Fruit fly (Drosophila melanogaster) whole organism, prepupa: Measurements from ENCODE around the gene CG32260.

ENCODE experiments used
- CG10631 ChIP-seq: fragments of 200-800 bp; sonication (Bioruptor generic); optimal IDR thresholded peaks from 2 replicates; lab custom pipeline; 2016; ENCODE audit warnings: missing biosample characterization, missing genetic modification characterization
- CG10669 ChIP-seq: fragments of 200-800 bp; sonication (Bioruptor generic); optimal IDR thresholded peaks from 3 replicates; lab custom pipeline; 2018; ENCODE audit warnings: missing biosample characterization, mild to moderate bottlenecking, missing genetic modification characterization, moderate library complexity
- CG15336 ChIP-seq: fragments of 200-800 bp; sonication (Bioruptor generic); IDR thresholded peaks from 2 replicates; pipeline ENCODE4 v1.3.6; 2022; ENCODE audit warnings: missing biosample characterization, missing genetic modification characterization
- CG1621 ChIP-seq: fragments of 200-800 bp; sonication (Bioruptor generic); optimal IDR thresholded peaks from 3 replicates; lab custom pipeline; 2018; ENCODE audit warnings: missing biosample characterization, mild to moderate bottlenecking, missing genetic modification characterization
- CG16779 ChIP-seq: fragments of 200-800 bp; sonication (Bioruptor generic); optimal IDR thresholded peaks from 3 replicates; lab custom pipeline; 2017; ENCODE audit warnings: missing biosample characterization, mild to moderate bottlenecking, missing genetic modification characterization
- CG3032 ChIP-seq: fragments of 200-800 bp; optimal IDR thresholded peaks from 2 replicates; lab custom pipeline; 2019; ENCODE audit warnings: missing biosample characterization, mild to moderate bottlenecking, missing genetic modification characterization, moderate library complexity
- CG31627 ChIP-seq: fragments of 200-800 bp; sonication (Bioruptor generic); optimal IDR thresholded peaks from 3 replicates; lab custom pipeline; 2016; ENCODE audit warnings: missing biosample characterization, missing genetic modification characterization
- CG34406 ChIP-seq: fragments of 200-800 bp; sonication (Bioruptor generic); optimal IDR thresholded peaks from 3 replicates; lab custom pipeline; 2016; ENCODE audit warnings: missing biosample characterization, missing genetic modification characterization
- CG3919 ChIP-seq: fragments of 200-800 bp; sonication (Bioruptor generic); optimal IDR thresholded peaks from 3 replicates; lab custom pipeline; 2016; ENCODE audit warnings: missing biosample characterization, missing genetic modification characterization
- CG4318 ChIP-seq: fragments of 200-800 bp; sonication (Bioruptor generic); optimal IDR thresholded peaks from 3 replicates; lab custom pipeline; 2017; ENCODE audit warnings: missing biosample characterization, mild to moderate bottlenecking, missing genetic modification characterization
- CG6163 ChIP-seq: fragments of 200-800 bp; sonication (Bioruptor generic); IDR thresholded peaks from 3 replicates; pipeline ENCODE4 v1.3.6; 2022; ENCODE audit warnings: missing biosample characterization, missing genetic modification characterization
- CG6276 ChIP-seq: fragments of 200-800 bp; sonication (Bioruptor generic); optimal IDR thresholded peaks from 2 replicates; lab custom pipeline; 2017; ENCODE audit warnings: missing biosample characterization, mild to moderate bottlenecking, missing genetic modification characterization
- CG6792 ChIP-seq: fragments of 200-800 bp; sonication (Bioruptor generic); optimal IDR thresholded peaks from 3 replicates; lab custom pipeline; 2016; ENCODE audit warnings: missing biosample characterization, missing genetic modification characterization
- CG8119 ChIP-seq: fragments of 200-800 bp; sonication (Bioruptor generic); IDR thresholded peaks from 3 replicates; pipeline ENCODE4 v1.3.6; 2022; ENCODE audit warnings: missing biosample characterization, missing genetic modification characterization
- CG8319 ChIP-seq: fragments of 200-800 bp; sonication (Bioruptor generic); optimal IDR thresholded peaks from 3 replicates; lab custom pipeline; 2016; ENCODE audit warnings: missing biosample characterization, missing genetic modification characterization
- CG9139 ChIP-seq: fragments of 200-800 bp; sonication (Bioruptor generic); optimal IDR thresholded peaks from 3 replicates; lab custom pipeline; 2017; ENCODE audit warnings: missing biosample characterization, mild to moderate bottlenecking, missing genetic modification characterization
- Eip78C ChIP-seq: fragments of 200-800 bp; sonication (Bioruptor generic); peaks from one replicate; lab custom pipeline; 2016; ENCODE audit warnings: missing biosample characterization, missing genetic modification characterization
- Eip93F ChIP-seq: fragments of 200-800 bp; sonication (Bioruptor generic); optimal IDR thresholded peaks from 2 replicates; lab custom pipeline; 2016; ENCODE audit warnings: missing biosample characterization, mild to moderate bottlenecking, missing genetic modification characterization
- Gug ChIP-seq: fragments of 200-800 bp; sonication (Bioruptor generic); IDR thresholded peaks from 2 replicates; pipeline ENCODE4 v1.3.6; 2022; ENCODE audit warnings: missing biosample characterization, missing genetic modification characterization
- Hr38 ChIP-seq: sonication (Bioruptor generic); optimal IDR thresholded peaks from 2 replicates; lab custom pipeline; 2016; ENCODE audit warnings: missing biosample characterization, missing genetic modification characterization
- Hr39 ChIP-seq: fragments of 200-800 bp; sonication (Bioruptor generic); optimal IDR thresholded peaks from 2 replicates; lab custom pipeline; 2016; ENCODE audit warnings: missing biosample characterization, missing genetic modification characterization
- Hr4 ChIP-seq: fragments of 200-800 bp; sonication (Bioruptor generic); optimal IDR thresholded peaks from 3 replicates; lab custom pipeline; 2016; ENCODE audit warnings: missing biosample characterization, missing genetic modification characterization
- Met ChIP-seq: fragments of 200-800 bp; sonication (Bioruptor generic); optimal IDR thresholded peaks from 3 replicates; lab custom pipeline; 2016; ENCODE audit warnings: missing biosample characterization, missing genetic modification characterization
- OdsH ChIP-seq: fragments of 200-800 bp; sonication (Bioruptor generic); optimal IDR thresholded peaks from 3 replicates; lab custom pipeline; 2016; ENCODE audit warnings: missing biosample characterization, missing genetic modification characterization
- Smox ChIP-seq: fragments of 200-800 bp; sonication (Bioruptor generic); optimal IDR thresholded peaks from 3 replicates; lab custom pipeline; 2016; ENCODE audit warnings: missing biosample characterization, missing genetic modification characterization
- Sox14 ChIP-seq: fragments of 200-800 bp; sonication (Bioruptor generic); optimal IDR thresholded peaks from 3 replicates; lab custom pipeline; 2016; ENCODE audit warnings: missing biosample characterization, missing genetic modification characterization
- acj6 ChIP-seq: fragments of 200-800 bp; sonication (Bioruptor generic); optimal IDR thresholded peaks from 3 replicates; lab custom pipeline; 2016; ENCODE audit warnings: missing biosample characterization, missing genetic modification characterization
- cyc ChIP-seq: fragments of 200-800 bp; sonication (Bioruptor generic); optimal IDR thresholded peaks from 3 replicates; lab custom pipeline; 2016; ENCODE audit warnings: missing biosample characterization, missing genetic modification characterization
- dac ChIP-seq: fragments of 200-800 bp; sonication (Bioruptor generic); optimal IDR thresholded peaks from 2 replicates; lab custom pipeline; 2017; ENCODE audit warnings: missing biosample characterization, mild to moderate bottlenecking, missing genetic modification characterization
- dsx ChIP-seq: fragments of 200-800 bp; optimal IDR thresholded peaks from 3 replicates; lab custom pipeline; 2019; ENCODE audit warnings: missing biosample characterization, mild to moderate bottlenecking, missing genetic modification characterization, moderate library complexity; ENCODE audit not compliant: poor library complexity, severe bottlenecking
- eg ChIP-seq: fragments of 200-800 bp; sonication (Bioruptor generic); IDR thresholded peaks from 3 replicates; pipeline ENCODE4 v1.3.6; 2022; ENCODE audit warnings: missing biosample characterization, missing genetic modification characterization
- fd59A ChIP-seq: fragments of 200-800 bp; sonication (Bioruptor generic); optimal IDR thresholded peaks from 2 replicates; lab custom pipeline; 2017; ENCODE audit warnings: missing biosample characterization, mild to moderate bottlenecking, missing genetic modification characterization, missing genetic modification reagents
- fd85E ChIP-seq: fragments of 200-800 bp; sonication (Bioruptor generic); optimal IDR thresholded peaks from 3 replicates; lab custom pipeline; 2016; ENCODE audit warnings: missing biosample characterization, missing genetic modification characterization
- fkh ChIP-seq: fragments of 200-800 bp; sonication (Bioruptor generic); optimal IDR thresholded peaks from 3 replicates; lab custom pipeline; 2017; ENCODE audit warnings: missing biosample characterization, mild to moderate bottlenecking, missing genetic modification characterization, moderate library complexity
- net ChIP-seq: fragments of 200-800 bp; sonication (Bioruptor generic); optimal IDR thresholded peaks from 3 replicates; lab custom pipeline; 2016; ENCODE audit warnings: missing biosample characterization, missing genetic modification characterization
- pdm3 ChIP-seq: fragments of 200-800 bp; sonication (Bioruptor generic); optimal IDR thresholded peaks from 3 replicates; lab custom pipeline; 2016; ENCODE audit warnings: missing biosample characterization, missing genetic modification characterization
- ss ChIP-seq, 2 experiments: fragments of 200-800 bp; sonication (Bioruptor generic); optimal IDR thresholded peaks; 2 replicates in 1 of 2; 3 replicates in 1 of 2; lab custom pipeline; 2017 to 2018; ENCODE audit warnings: mild to moderate bottlenecking in 2 of 2, missing biosample characterization in 2 of 2, missing genetic modification characterization in 2 of 2, moderate library complexity in 1 of 2
- svp ChIP-seq: fragments of 200-800 bp; sonication (Bioruptor generic); peaks from one replicate; lab custom pipeline; 2016; ENCODE audit warnings: missing biosample characterization, missing genetic modification characterization
- topi ChIP-seq: fragments of 200-800 bp; sonication (Bioruptor generic); optimal IDR thresholded peaks from 3 replicates; lab custom pipeline; 2016; ENCODE audit warnings: missing biosample characterization, missing genetic modification characterization
- vri ChIP-seq: fragments of 200-800 bp; sonication (Bioruptor generic); optimal IDR thresholded peaks from 3 replicates; lab custom pipeline; 2016; ENCODE audit warnings: missing biosample characterization, mild to moderate bottlenecking, missing genetic modification characterization

Gene CG32260

dm6 chr3L:4142064-4142463 is at the start of gene CG32260:
CG32260 (plus strand) TSS chr3L:4142364.
- TF ChIP-seq CG6163 (GFP tag; lab: Robert Waterston, UW), result no peak
- no peak for TF ChIP-seq svp (GFP tag; lab: Kevin White, UChicago)
- TF ChIP-seq Hr4 (GFP tag; lab: Kevin White, UChicago), result no peak
- no peak for TF ChIP-seq acj6 (GFP tag; lab: Kevin White, UChicago)
- TF ChIP-seq Hr38 (GFP tag; lab: Kevin White, UChicago), result no peak
- TF ChIP-seq OdsH (GFP tag; lab: Kevin White, UChicago), result no peak
- no peak for TF ChIP-seq CG8119 (GFP tag; lab: Robert Waterston, UW)
- TF ChIP-seq CG1621 (tag; lab: Kevin White, UChicago), result no peak
- no peak for TF ChIP-seq Eip93F (GFP tag; lab: Kevin White, UChicago)

dm6 chr3L:4092705-4093257 is 49.4 kb upstream of the CG32260 start, which contains the start of gene CG14990:
CG14990 (plus strand) TSS chr3L:4093207.
- no peak for TF ChIP-seq Met (GFP tag; lab: Kevin White, UChicago)
- no peak for TF ChIP-seq topi (GFP tag; lab: Kevin White, UChicago)
- no peak for TF ChIP-seq fd85E
- TF ChIP-seq vri (GFP tag; lab: Kevin White, UChicago), result no peak
- no peak for TF ChIP-seq Hr39 (GFP tag; lab: Kevin White, UChicago)
- no peak for TF ChIP-seq CG8119 (GFP tag; lab: Robert Waterston, UW)
- no peak for TF ChIP-seq CG9139 (GFP tag; lab: Kevin White, UChicago)
- TF ChIP-seq eg (GFP tag; lab: Robert Waterston, UW), result no peak
- TF ChIP-seq CG10669 (GFP tag; lab: Kevin White, UChicago), result no peak
- no peak for TF ChIP-seq CG10631 (GFP tag; lab: Kevin White, UChicago)
- no peak for TF ChIP-seq pdm3
- TF ChIP-seq svp (GFP tag; lab: Kevin White, UChicago), result no peak
- no peak for TF ChIP-seq CG34406 (GFP tag; lab: Kevin White, UChicago)

DNA sequence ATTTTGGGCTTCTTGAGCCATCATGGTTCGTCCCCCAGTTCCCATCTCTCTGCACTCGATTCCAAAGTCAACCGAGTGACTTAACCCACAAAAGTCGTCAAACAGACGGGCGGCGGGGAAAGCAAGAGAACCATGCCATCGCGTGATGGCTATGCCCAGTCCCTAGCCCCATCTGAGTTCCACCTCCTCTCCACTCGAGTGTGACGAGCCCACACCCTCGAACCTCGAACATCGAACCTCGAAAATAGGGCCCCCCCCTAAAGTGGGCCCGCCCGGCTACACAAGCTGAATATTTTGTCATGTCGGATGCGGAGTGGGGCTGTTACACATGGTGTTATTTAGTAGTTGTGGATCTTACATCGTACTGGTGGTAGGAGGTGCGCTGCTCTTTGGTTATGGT is 45.6 kb upstream of the CG32260 start:
- TF ChIP-seq ss (GFP tag; optimal IDR thresholded peaks at IDR 0.05; lab: Kevin White, UChicago) (peak in 1 of 2 experiments; percentile 96), Hr4 (GFP tag; lab: Kevin White, UChicago) (no peak), vri (GFP tag; lab: Kevin White, UChicago) (no peak), svp (GFP tag; lab: Kevin White, UChicago) (no peak)

DNA sequence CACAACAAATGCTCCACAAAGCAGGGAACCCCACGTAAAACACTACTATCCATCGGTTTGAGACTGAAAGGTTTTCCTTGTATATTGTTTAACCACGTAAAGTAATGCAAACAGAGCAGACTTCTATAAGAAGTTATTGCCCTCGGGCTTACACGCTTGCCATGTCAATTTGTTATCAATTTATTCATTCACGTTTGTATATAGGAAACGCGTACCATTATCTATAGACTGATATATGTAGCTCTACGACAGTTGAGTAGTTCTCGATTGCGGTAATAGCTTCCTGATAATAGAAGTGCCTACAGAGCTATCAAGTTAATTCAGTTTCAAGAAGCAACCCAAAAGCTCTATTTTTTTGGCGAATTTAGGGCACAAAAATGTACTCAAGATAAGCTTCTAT is 43.0 kb upstream of the CG32260 start:
- peak; percentile 4 for TF ChIP-seq svp (GFP tag; lab: Kevin White, UChicago)
- TF ChIP-seq eg (GFP tag; lab: Robert Waterston, UW), result no peak
- TF ChIP-seq fkh (GFP tag; lab: Kevin White, UChicago), result peak; percentile 36

DNA sequence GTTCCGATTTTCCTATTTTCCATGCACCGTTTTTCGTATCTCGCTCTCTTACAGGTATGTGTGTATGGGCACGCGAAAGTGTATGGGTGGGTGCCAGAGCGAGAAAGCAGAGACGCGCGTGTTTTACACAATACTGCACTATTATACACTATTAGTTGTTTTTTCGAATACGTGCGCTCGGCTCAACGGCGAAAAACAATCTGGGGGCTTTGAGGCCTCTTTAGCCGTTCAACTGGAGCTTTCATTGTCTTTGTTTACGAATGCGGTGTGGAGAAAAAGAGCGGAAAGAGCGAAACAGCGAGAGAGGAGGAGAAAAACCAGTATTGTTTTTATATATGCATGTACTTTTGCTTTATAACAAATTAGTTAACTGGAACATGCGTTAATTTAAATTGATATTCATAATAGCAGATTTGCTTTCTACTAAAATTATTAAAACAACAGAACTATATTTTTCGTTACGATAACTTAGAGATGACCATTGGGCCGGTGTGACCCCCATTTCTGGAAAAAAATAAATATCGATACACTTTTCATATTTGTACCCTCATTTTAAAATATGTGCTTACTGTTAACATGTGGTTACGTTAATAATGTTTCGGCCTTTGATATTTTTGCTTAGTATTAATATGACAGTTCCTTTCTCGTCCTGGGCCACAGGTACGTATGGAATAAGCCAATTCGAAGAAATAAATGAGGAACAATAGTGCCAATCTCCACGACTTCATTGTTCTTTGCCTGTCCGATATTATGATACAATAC is 39.5 kb upstream of the CG32260 start, which contains the start of gene CG14995:
Gene CG14995, minus strand, starts transcription at position 761 of the 762 bp plus-strand sequence.
- no peak for TF ChIP-seq Gug (GFP tag; lab: Robert Waterston, UW)
- TF ChIP-seq CG15336 (GFP tag; lab: Robert Waterston, UW), result peak; percentile 58; the same call in 1 of the 2 replicates
- peak; percentile 67 for TF ChIP-seq dsx (GFP tag; lab: Kevin White, UChicago)
- TF ChIP-seq CG8119 (GFP tag; lab: Robert Waterston, UW), result peak; percentile 33; the same call in 2 of the 3 replicates
- TF ChIP-seq CG31627 (GFP tag; lab: Kevin White, UChicago), result no peak
- TF ChIP-seq CG9139 (GFP tag; lab: Kevin White, UChicago), result peak; percentile 32
- no peak for TF ChIP-seq CG4318
- TF ChIP-seq Smox (GFP tag; lab: Kevin White, UChicago), result no peak
- no peak for TF ChIP-seq CG6792
- no peak for TF ChIP-seq net
- TF ChIP-seq CG3032 (tag; lab: Kevin White, UChicago), result no peak
- 0 out of 3 replicates have a peak, but pooled peaks have one; percentile 31 for TF ChIP-seq eg (GFP tag; lab: Robert Waterston, UW)
- peak; percentile 20 for TF ChIP-seq fkh (GFP tag; lab: Kevin White, UChicago)
- TF ChIP-seq fd59A (GFP tag; lab: Kevin White, UChicago), result no peak
- no peak for TF ChIP-seq CG8319
- peak; percentile 44 for TF ChIP-seq CG3919 (GFP tag; lab: Kevin White, UChicago)
- TF ChIP-seq CG16779 (tag; lab: Kevin White, UChicago), result peak; percentile 57
- TF ChIP-seq svp (GFP tag; lab: Kevin White, UChicago), result peak; percentile 77
- TF ChIP-seq Eip78C (GFP tag; lab: Kevin White, UChicago), result peak; percentile 76
- TF ChIP-seq ss (GFP tag; optimal IDR thresholded peaks at IDR 0.05; lab: Kevin White, UChicago), result peak; percentile 37 to 75
- TF ChIP-seq CG6163 (GFP tag; lab: Robert Waterston, UW), result peak; percentile 64; the same call in 2 of the 3 replicates
- no peak for TF ChIP-seq cyc (GFP tag; lab: Kevin White, UChicago)
- peak; percentile 33 for TF ChIP-seq Sox14 (GFP tag; lab: Kevin White, UChicago)
- TF ChIP-seq topi (GFP tag; lab: Kevin White, UChicago), result peak; percentile 1
- TF ChIP-seq dac (GFP tag; lab: Kevin White, UChicago), result no peak
- peak; percentile 22 for TF ChIP-seq CG6276
- TF ChIP-seq Eip93F (GFP tag; lab: Kevin White, UChicago), result no peak
